Fruit fly (Drosophila melanogaster): Measurements from ENCODE around the gene vn.

The vn gene

dm6 chr3L:5834245-5834644 lies 11.2 kb downstream of the vn start (continued):
- TF ChIP-seq CG8119 (GFP tag; IDR thresholded peaks at IDR 0.05) (peak; percentile 97), Ets96B (tag; optimal IDR thresholded peaks at IDR 0.05) (peak; percentile 77), fkh (GFP tag; optimal IDR thresholded peaks at IDR 0.05) (no peak), CG9139 (GFP tag; optimal IDR thresholded peaks at IDR 0.05) (no peak), Met (GFP tag; optimal IDR thresholded peaks at IDR 0.05) (peak; percentile 63), fd59A (GFP tag; optimal IDR thresholded peaks at IDR 0.05) (peak; percentile 77), eg (GFP tag; IDR thresholded peaks at IDR 0.05) (peak; percentile 98), Ets21C (GFP tag; optimal IDR thresholded peaks at IDR 0.05) (peak; percentile 0)

dm6 chr3L:5833761-5834160 lies 11.7 kb downstream of the vn start:
- TF ChIP-seq dsx (GFP tag; optimal IDR thresholded peaks at IDR 0.05; ENCODE audit: poor library complexity, severe bottlenecking) (no peak), Eip75B (GFP tag; optimal IDR thresholded peaks at IDR 0.05) (no peak), eg (GFP tag; IDR thresholded peaks at IDR 0.05) (peak; percentile 47; the same call in 1 of the 3 replicates), dac (GFP tag; optimal IDR thresholded peaks at IDR 0.05) (no peak), CG8119 (GFP tag; IDR thresholded peaks at IDR 0.05) (no peak), lz (GFP tag; optimal IDR thresholded peaks at IDR 0.05) (no peak), esn (GFP tag; optimal IDR thresholded peaks at IDR 0.05) (no peak)

DNA sequence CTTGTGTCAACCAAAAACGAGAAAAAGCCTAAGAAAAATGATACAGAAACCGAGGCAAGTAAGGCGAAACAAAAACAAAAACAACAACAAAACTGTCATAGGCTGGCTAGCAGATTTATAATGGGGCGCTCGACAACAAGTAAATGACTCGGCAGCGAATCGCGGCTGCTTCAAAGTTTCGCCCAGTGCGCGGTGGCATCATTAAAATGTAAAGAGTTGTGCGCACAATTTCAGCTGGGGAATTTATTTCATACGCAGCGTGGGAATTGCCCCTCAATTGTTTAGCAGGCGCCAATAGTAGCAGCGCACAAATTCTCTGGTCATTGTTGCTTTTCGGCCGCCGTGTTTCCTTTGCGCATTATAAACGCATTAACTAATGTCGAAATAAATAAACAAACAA lies 13.6 kb downstream of the vn start:
- TF ChIP-seq CG8632 (GFP tag; optimal IDR thresholded peaks at IDR 0.05) (no peak), topi (GFP tag; optimal IDR thresholded peaks at IDR 0.05) (no peak), esn (GFP tag; optimal IDR thresholded peaks at IDR 0.05) (no peak), Eip93F (GFP tag; optimal IDR thresholded peaks at IDR 0.05) (no peak), Ets96B (tag; optimal IDR thresholded peaks at IDR 0.05) (no peak), net (GFP tag; optimal IDR thresholded peaks at IDR 0.05) (no peak), CG15336 (GFP tag; IDR thresholded peaks at IDR 0.05) (no peak)

- TF ChIP-seq dsx (GFP tag; optimal IDR thresholded peaks at IDR 0.05; ENCODE audit: poor library complexity, severe bottlenecking) (no peak), pdm3 (GFP tag; optimal IDR thresholded peaks at IDR 0.05) (no peak), CG32006 (GFP tag; optimal IDR thresholded peaks at IDR 0.05) (no peak), CG34406 (GFP tag; optimal IDR thresholded peaks at IDR 0.05) (no peak), Smox (GFP tag; optimal IDR thresholded peaks at IDR 0.05) (no peak), Eip93F (GFP tag; optimal IDR thresholded peaks at IDR 0.05) (no peak), achi (GFP tag; optimal IDR thresholded peaks at IDR 0.05) (no peak), CG31627 (GFP tag; optimal IDR thresholded peaks at IDR 0.05) (no peak), CG7368 (GFP tag; optimal IDR thresholded peaks at IDR 0.05) (no peak), CG10669 (GFP tag; optimal IDR thresholded peaks at IDR 0.05) (no peak), CG4318 (GFP tag; optimal IDR thresholded peaks at IDR 0.05) (no peak), esn (GFP tag; optimal IDR thresholded peaks at IDR 0.05) (no peak), CG9139 (GFP tag; optimal IDR thresholded peaks at IDR 0.05) (no peak), CG11902 (GFP tag; optimal IDR thresholded peaks at IDR 0.05) (no peak)
These were observed 14.8 kb downstream of the vn start for dm6 chr3L:5830649-5831048.

DNA sequence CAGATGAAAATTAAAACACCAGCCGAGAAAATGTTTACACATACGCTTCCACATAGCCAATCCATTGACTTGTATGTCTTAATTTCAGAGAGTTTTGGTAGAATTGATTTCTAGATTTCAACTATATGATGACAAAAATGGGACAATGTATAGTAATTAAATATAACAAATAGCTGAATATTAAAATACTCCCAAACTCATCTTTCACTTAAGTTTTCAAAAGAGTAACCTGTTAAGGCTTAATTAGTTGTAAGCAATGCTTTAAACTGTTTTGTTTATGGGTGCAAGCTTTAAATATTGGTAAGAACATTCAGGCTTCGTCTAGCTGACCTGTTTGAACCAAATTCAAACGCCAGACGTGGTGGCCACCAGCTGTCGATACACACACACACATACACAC lies 16.8 kb downstream of the vn start:
- no peak for TF ChIP-seq Eip75B (GFP tag; optimal IDR thresholded peaks at IDR 0.05)
- no peak for TF ChIP-seq CG3919 (GFP tag; optimal IDR thresholded peaks at IDR 0.05)
- TF ChIP-seq Met (GFP tag; optimal IDR thresholded peaks at IDR 0.05), result no peak
- TF ChIP-seq Hr39 (GFP tag; optimal IDR thresholded peaks at IDR 0.05), result no peak
- TF ChIP-seq Lpt (GFP tag; optimal IDR thresholded peaks at IDR 0.05), result no peak
- no peak for TF ChIP-seq svp (GFP tag)
- TF ChIP-seq Hr4 (GFP tag; optimal IDR thresholded peaks at IDR 0.05), result no peak
- no peak for TF ChIP-seq Gug (GFP tag; IDR thresholded peaks at IDR 0.05)
- TF ChIP-seq Hr38 (GFP tag; optimal IDR thresholded peaks at IDR 0.05), result no peak
- no peak for TF ChIP-seq CG6808 (GFP tag; optimal IDR thresholded peaks at IDR 0.05)
- TF ChIP-seq vri (GFP tag; optimal IDR thresholded peaks at IDR 0.05), result no peak

Measured in whole organism, prepupa.